Worm (Caenorhabditis elegans) whole organism, L4 larva: ENCODE data around the gene lbp-7.

Experiments
- D1046.2 ChIP-seq: fragments of 200-800 bp; sonication (Bioruptor generic); IDR thresholded peaks from 2 replicates; pipeline ENCODE4 v1.3.6; 2022; ENCODE audit warnings: missing genetic modification characterization, missing compliant biosample characterization
- F26F4.8 ChIP-seq: fragments of 200-800 bp; sonication (Bioruptor generic); conservative IDR thresholded peaks from 2 replicates; pipeline ENCODE4 v1.3.6; 2022; ENCODE audit warnings: missing genetic modification characterization, missing compliant biosample characterization
- F37D6.2 ChIP-seq: sonication (generic microtip); optimal IDR thresholded peaks from 2 replicates; lab custom pipeline; 2016; ENCODE audit warnings: mild to moderate bottlenecking, missing genetic modification characterization, missing compliant biosample characterization
- R02D3.7 ChIP-seq: fragments of 150-350 bp; sonication (generic microtip); optimal IDR thresholded peaks from 3 replicates; lab custom pipeline; 2014; ENCODE audit warnings: missing biosample characterization, missing genetic modification characterization
- T26A8.4 ChIP-seq: fragments of 200-800 bp; sonication (Bioruptor generic); IDR thresholded peaks from 2 replicates; pipeline ENCODE4 v1.3.6; 2022; ENCODE audit warnings: missing genetic modification characterization, missing compliant biosample characterization
- Y48G9A.11 ChIP-seq: fragments of 200-800 bp; sonication (Bioruptor generic); IDR thresholded peaks from 2 replicates; pipeline ENCODE4 v1.3.6; 2022; ENCODE audit warnings: missing genetic modification reagents, missing genetic modification characterization, missing compliant biosample characterization
- Y75B8A.6 ChIP-seq: fragments of 200-800 bp; sonication (Bioruptor generic); IDR thresholded peaks from 2 replicates; pipeline ENCODE4 v1.3.6; 2022; ENCODE audit warnings: missing genetic modification reagents, missing genetic modification characterization, missing compliant biosample characterization
- ZK337.2 ChIP-seq: fragments of 200-800 bp; sonication (Bioruptor generic); IDR thresholded peaks from 2 replicates; pipeline ENCODE4 v1.3.6; 2022; ENCODE audit warnings: missing genetic modification reagents, missing genetic modification characterization, missing compliant biosample characterization
- aha-1 ChIP-seq: fragments of 150-350 bp; peaks from one replicate; lab custom pipeline; 2014; ENCODE audit warnings: missing biosample characterization, missing genetic modification characterization
- arid-1 ChIP-seq: fragments of 200-800 bp; sonication (Bioruptor generic); conservative IDR thresholded peaks from 2 replicates; pipeline ENCODE4 v1.3.6; 2022; ENCODE audit warnings: missing genetic modification reagents, missing genetic modification characterization, missing compliant biosample characterization
- ceh-20 ChIP-seq: fragments of 200-800 bp; sonication (Bioruptor generic); IDR thresholded peaks from 2 replicates; pipeline ENCODE4 v1.3.6; 2022; ENCODE audit warnings: missing genetic modification reagents, missing genetic modification characterization, missing compliant biosample characterization
- ceh-62 ChIP-seq: sonication (generic microtip); optimal IDR thresholded peaks from 2 replicates; lab custom pipeline; 2017; ENCODE audit warnings: missing biosample characterization, missing genetic modification characterization
- ces-1 ChIP-seq: fragments of 150-350 bp; sonication (generic microtip); optimal IDR thresholded peaks from 4 replicates; lab custom pipeline; 2014; ENCODE audit warnings: missing biosample characterization, missing genetic modification reagents, missing genetic modification characterization
- daf-12 ChIP-seq: fragments of 150-350 bp; optimal IDR thresholded peaks from 2 replicates; lab custom pipeline; 2014; ENCODE audit warnings: missing biosample characterization, missing genetic modification reagents, missing genetic modification characterization
- daf-16 ChIP-seq, 3 experiments: sonication (generic microtip); optimal IDR thresholded peaks; 2 replicates each; lab custom pipeline; 2016 to 2017; ENCODE audit warnings: missing genetic modification characterization in 3 of 3, missing genetic modification reagents in 3 of 3, mild to moderate bottlenecking in 2 of 3, missing compliant biosample characterization in 2 of 3, missing biosample characterization in 1 of 3, moderate library complexity in 1 of 3
- daf-19 ChIP-seq: fragments of 200-800 bp; sonication (Bioruptor generic); conservative IDR thresholded peaks from 2 replicates; pipeline ENCODE4 v1.3.6; 2022; ENCODE audit warnings: missing genetic modification characterization, missing compliant biosample characterization
- dmd-6 ChIP-seq: fragments of 200-800 bp; sonication (Bioruptor generic); IDR thresholded peaks from 2 replicates; pipeline ENCODE4 v1.3.6; 2022; ENCODE audit warnings: missing genetic modification reagents, missing genetic modification characterization, missing compliant biosample characterization
- egl-43 ChIP-seq: fragments of 200-800 bp; sonication (Bioruptor generic); IDR thresholded peaks from 2 replicates; pipeline ENCODE4 v1.3.6; 2022; ENCODE audit warnings: missing genetic modification reagents, missing genetic modification characterization, missing compliant biosample characterization
- hlh-11 ChIP-seq: fragments of 200-800 bp; sonication (Bioruptor generic); optimal IDR thresholded peaks from 2 replicates; lab custom pipeline; 2018; ENCODE audit warnings: mild to moderate bottlenecking, missing genetic modification characterization, missing compliant biosample characterization
- hlh-30 ChIP-seq: sonication (generic microtip); optimal IDR thresholded peaks from 2 replicates; lab custom pipeline; 2017; ENCODE audit warnings: antibody characterized with exemption, mild to moderate bottlenecking, missing genetic modification characterization, missing compliant biosample characterization; ENCODE audit not compliant: insufficient read depth
- lin-1 ChIP-seq: fragments of 200-800 bp; sonication (Bioruptor generic); IDR thresholded peaks from 2 replicates; pipeline ENCODE4 v1.3.6; 2022; ENCODE audit warnings: missing genetic modification reagents, missing genetic modification characterization, missing compliant biosample characterization
- lin-15B ChIP-seq: fragments of 150-350 bp; sonication (generic microtip); optimal IDR thresholded peaks from 3 replicates; lab custom pipeline; 2014; ENCODE audit warnings: missing biosample characterization, missing genetic modification characterization
- lin-29 ChIP-seq: fragments of 200-800 bp; sonication (Bioruptor generic); IDR thresholded peaks from 2 replicates; pipeline ENCODE4 v1.3.6; 2022; ENCODE audit warnings: missing genetic modification reagents, missing genetic modification characterization, missing compliant biosample characterization
- lsy-2 ChIP-seq, 2 experiments: fragments of 150-350 bp in 1 of 2; sonication (generic microtip) in 1 of 2; optimal IDR thresholded peaks; 2 replicates each; lab custom pipeline; 2014 to 2017; ENCODE audit warnings: missing biosample characterization in 2 of 2, missing genetic modification characterization in 2 of 2
- mep-1 ChIP-seq: fragments of 150-350 bp; sonication (generic microtip); optimal IDR thresholded peaks from 3 replicates; lab custom pipeline; 2014; ENCODE audit warnings: missing biosample characterization, missing genetic modification characterization
- mes-2 ChIP-seq: sonication (generic microtip); optimal IDR thresholded peaks from 2 replicates; lab custom pipeline; 2016; ENCODE audit warnings: missing genotype, mild to moderate bottlenecking, missing genetic modification characterization, missing compliant biosample characterization; ENCODE audit not compliant: poor library complexity, severe bottlenecking
- mxl-3 ChIP-seq: fragments of 200-800 bp; sonication (Bioruptor generic); optimal IDR thresholded peaks from 2 replicates; lab custom pipeline; 2018; ENCODE audit warnings: mild to moderate bottlenecking, missing genetic modification characterization, missing compliant biosample characterization
- nhr-11 ChIP-seq: fragments of 150-350 bp; optimal IDR thresholded peaks from 2 replicates; lab custom pipeline; 2014; ENCODE audit warnings: missing biosample characterization, missing genetic modification characterization
- nhr-111 ChIP-seq: fragments of 200-800 bp; sonication (Bioruptor generic); optimal IDR thresholded peaks from 2 replicates; lab custom pipeline; 2018; ENCODE audit warnings: mild to moderate bottlenecking, missing genetic modification characterization, missing compliant biosample characterization
- nhr-28 ChIP-seq: fragments of 150-350 bp; optimal IDR thresholded peaks from 2 replicates; lab custom pipeline; 2014; ENCODE audit warnings: missing biosample characterization, missing genetic modification characterization
- nhr-6 ChIP-seq: fragments of 150-350 bp; optimal IDR thresholded peaks from 2 replicates; lab custom pipeline; 2014; ENCODE audit warnings: missing biosample characterization, missing genetic modification characterization
- nhr-77 ChIP-seq: fragments of 150-350 bp; optimal IDR thresholded peaks from 2 replicates; lab custom pipeline; 2014; ENCODE audit warnings: missing biosample characterization, missing genetic modification characterization
- pqm-1 ChIP-seq: sonication (generic microtip); optimal IDR thresholded peaks from 2 replicates; lab custom pipeline; 2017; ENCODE audit warnings: missing biosample characterization, missing genetic modification characterization
- saeg-2 ChIP-seq: fragments of 200-800 bp; sonication (Bioruptor generic); IDR thresholded peaks from 2 replicates; pipeline ENCODE4 v1.3.6; 2022; ENCODE audit warnings: missing genetic modification reagents, missing genetic modification characterization, missing compliant biosample characterization
- skn-1 ChIP-seq: fragments of 150-350 bp; optimal IDR thresholded peaks from 2 replicates; lab custom pipeline; 2014; ENCODE audit warnings: missing biosample characterization, missing genetic modification characterization
- snpc-4 ChIP-seq: fragments of 150-350 bp; optimal IDR thresholded peaks from 2 replicates; lab custom pipeline; 2014; ENCODE audit warnings: missing biosample characterization, missing genetic modification characterization
- spr-1 ChIP-seq: sonication (generic microtip); optimal IDR thresholded peaks from 2 replicates; lab custom pipeline; 2016; ENCODE audit warnings: mild to moderate bottlenecking, missing genetic modification characterization, missing compliant biosample characterization
- unc-130 ChIP-seq: sonication (generic microtip); optimal IDR thresholded peaks from 2 replicates; lab custom pipeline; 2016; ENCODE audit warnings: missing genetic modification reagents, missing genetic modification characterization, missing compliant biosample characterization
- unc-39 ChIP-seq: sonication (generic microtip); optimal IDR thresholded peaks from 2 replicates; lab custom pipeline; 2017; ENCODE audit warnings: missing biosample characterization, missing genetic modification characterization
- unc-62 ChIP-seq, 3 experiments: fragments of 150-350 bp in 1 of 3; sonication (generic microtip); optimal IDR thresholded peaks in 2 of 3; peaks in 1 of 3; 1 replicate in 1 of 3; 2 replicates in 2 of 3; lab custom pipeline; 2014 to 2017; ENCODE audit warnings: missing biosample characterization in 3 of 3, missing genetic modification characterization in 3 of 3, missing genetic modification reagents in 3 of 3, missing genotype in 1 of 3
- vab-7 ChIP-seq: fragments of 200-800 bp; sonication (Bioruptor generic); IDR thresholded peaks from 2 replicates; pipeline ENCODE4 v1.3.6; 2022; ENCODE audit warnings: missing genetic modification reagents, missing genetic modification characterization, missing compliant biosample characterization
- zfp-2 ChIP-seq: sonication (generic microtip); optimal IDR thresholded peaks from 2 replicates; lab custom pipeline; 2016; ENCODE audit warnings: mild to moderate bottlenecking, missing genetic modification characterization, missing compliant biosample characterization
- zfp-3 ChIP-seq: fragments of 200-800 bp; sonication (Bioruptor generic); conservative IDR thresholded peaks from 2 replicates; pipeline ENCODE4 v1.3.6; 2022; ENCODE audit warnings: missing genetic modification reagents, missing genetic modification characterization, missing compliant biosample characterization
- ztf-11 ChIP-seq: fragments of 150-350 bp; optimal IDR thresholded peaks from 2 replicates; lab custom pipeline; 2014; ENCODE audit warnings: missing biosample characterization, missing genetic modification characterization

The lbp-7 gene

DNA sequence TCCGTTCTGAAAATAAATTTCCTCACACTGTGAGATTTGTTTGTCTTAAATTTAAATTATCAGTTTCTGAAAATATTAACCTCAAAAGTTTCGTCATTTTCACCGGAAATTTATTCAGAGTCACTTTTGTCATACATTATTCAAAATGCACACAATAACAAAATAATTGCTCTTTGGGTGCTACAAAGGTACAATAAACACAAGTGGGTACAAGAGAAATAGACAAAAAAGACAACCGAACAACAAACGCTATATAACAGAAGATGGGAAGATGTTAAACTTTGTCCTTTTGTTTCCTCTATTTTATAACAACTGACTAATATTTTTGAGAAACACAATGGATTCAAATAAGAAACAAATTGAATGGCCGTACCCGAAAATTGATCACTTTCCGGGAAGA lies 9.8 kb upstream of the lbp-7 start:
- TF ChIP-seq mep-1 (tag; lab: Kevin White, UChicago) (no peak), nhr-11 (peak; percentile 100), unc-39 (tag; lab: Kevin White, UChicago) (no peak), saeg-2 (GFP tag; lab: Robert Waterston, UW) (no peak), vab-7 (no peak), pqm-1 (tag; lab: Kevin White, UChicago) (no peak), R02D3.7 (tag; lab: Kevin White, UChicago) (no peak), egl-43 (no peak), mxl-3 (GFP tag; lab: Kevin White, UChicago) (no peak), daf-19 (no peak), nhr-28 (tag; lab: Kevin White, UChicago) (peak; percentile 89)

DNA sequence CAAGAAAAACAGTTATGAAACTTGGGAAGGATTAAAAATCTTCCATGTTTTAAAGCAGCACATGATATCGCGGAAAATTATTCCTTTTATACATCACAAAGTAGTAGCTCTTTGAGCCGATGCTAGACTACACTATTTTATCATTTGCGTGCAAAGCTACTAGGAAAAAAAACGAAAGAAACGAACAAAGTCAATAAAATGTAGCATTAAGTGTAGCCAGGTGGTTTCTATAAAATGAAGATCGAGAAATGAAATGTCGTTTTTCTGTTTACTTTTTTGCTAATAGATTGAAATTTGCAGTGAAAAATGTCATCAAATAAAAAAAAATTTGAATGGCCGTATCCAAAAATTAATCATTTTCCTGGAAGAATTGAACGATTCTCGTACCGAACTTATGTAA lies 6.5 kb upstream of the lbp-7 start, which contains the start of gene cpt-5:
Gene cpt-5, plus strand, starts transcription at position 301 of the 400 bp plus-strand sequence.
- TF ChIP-seq lin-15B (tag; lab: Kevin White, UChicago): no peak
- no peak for TF ChIP-seq daf-16 (GFP tag; optimal IDR thresholded peaks at IDR 0.05; lab: Kevin White, UChicago)
- TF ChIP-seq daf-16 (tag; optimal IDR thresholded peaks at IDR 0.05; lab: Kevin White, UChicago): no peak
- no peak for TF ChIP-seq D1046.2

DNA sequence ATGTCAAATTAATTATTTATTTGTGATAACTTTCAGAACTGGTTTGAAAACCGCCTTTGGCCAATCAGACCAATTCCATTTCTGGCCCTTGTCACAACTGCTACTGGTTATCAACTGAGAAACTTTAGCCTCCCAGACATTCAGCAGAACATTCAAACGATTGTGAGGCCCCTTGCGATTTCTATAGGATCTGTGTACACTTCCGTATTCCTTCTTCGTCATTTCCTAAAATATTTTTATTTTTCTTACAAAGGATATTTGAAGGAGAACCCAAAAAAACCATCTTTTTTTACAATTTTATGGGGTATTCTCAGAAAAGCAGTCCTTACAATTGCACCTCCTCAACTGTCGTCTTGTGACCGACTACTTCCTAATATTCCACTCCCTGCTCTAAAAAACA lies 6.0 kb upstream of the lbp-7 start:
- TF ChIP-seq unc-62 (GFP tag; optimal IDR thresholded peaks at IDR 0.05 in 1 of 2; lab: Kevin White, UChicago): peak in 1 of 2 experiments; percentile 94
- no peak for TF ChIP-seq unc-62 (tag; optimal IDR thresholded peaks at IDR 0.05; lab: Kevin White, UChicago)
- no peak for TF ChIP-seq mes-2 (tag; lab: Kevin White, UChicago)
- TF ChIP-seq hlh-11: no peak

ce11 chrV:13876529-13876928 lies 2.8 kb upstream of the lbp-7 start, which contains the start of gene T22G5.1:
Gene T22G5.1, plus strand, starts transcription at chrV:13876829.
- TF ChIP-seq lin-1 (GFP tag; lab: Robert Waterston, UW): no peak
- no peak for TF ChIP-seq F26F4.8 (GFP tag; lab: Robert Waterston, UW)
- TF ChIP-seq snpc-4 (tag; lab: Kevin White, UChicago): no peak
- TF ChIP-seq lsy-2 (tag; optimal IDR thresholded peaks at IDR 0.05; lab: Kevin White, UChicago): no peak
- TF ChIP-seq F37D6.2 (tag; lab: Kevin White, UChicago): no peak
- no peak for TF ChIP-seq lin-29 (GFP tag; lab: Robert Waterston, UW)
- TF ChIP-seq ceh-20: no peak
- no peak for TF ChIP-seq nhr-77 (tag; lab: Kevin White, UChicago)
- TF ChIP-seq D1046.2: no peak
- no peak for TF ChIP-seq ztf-11 (tag; lab: Kevin White, UChicago)
- no peak for TF ChIP-seq hlh-30 (tag; lab: Kevin White, UChicago)
- TF ChIP-seq T26A8.4 (GFP tag; lab: Robert Waterston, UW): no peak
- TF ChIP-seq Y48G9A.11: no peak

- no peak for TF ChIP-seq mep-1 (tag; lab: Kevin White, UChicago)
- TF ChIP-seq spr-1: no peak
- peak; percentile 61 for TF ChIP-seq pqm-1 (tag; lab: Kevin White, UChicago)
- TF ChIP-seq zfp-3 (GFP tag; lab: Robert Waterston, UW): no peak
- TF ChIP-seq D1046.2: no peak
- TF ChIP-seq nhr-6: peak; percentile 70
- TF ChIP-seq arid-1: no peak
- no peak for TF ChIP-seq ceh-62 (tag; lab: Kevin White, UChicago)
- peak; percentile 82 for TF ChIP-seq dmd-6 (GFP tag; lab: Robert Waterston, UW)
- TF ChIP-seq aha-1: no peak
- no peak for TF ChIP-seq nhr-111 (GFP tag; lab: Kevin White, UChicago)
- TF ChIP-seq ces-1 (GFP tag; lab: Kevin White, UChicago): no peak
- TF ChIP-seq lsy-2 (tag; optimal IDR thresholded peaks at IDR 0.05; lab: Kevin White, UChicago): no peak
- TF ChIP-seq ZK337.2 (GFP tag; lab: Robert Waterston, UW): no peak
- no peak for TF ChIP-seq daf-16 (GFP tag; optimal IDR thresholded peaks at IDR 0.05; lab: Kevin White, UChicago)
- peak; percentile 91 for TF ChIP-seq daf-16 (tag; optimal IDR thresholded peaks at IDR 0.05; lab: Kevin White, UChicago)
- TF ChIP-seq unc-130: no peak
- TF ChIP-seq zfp-2 (tag; lab: Kevin White, UChicago): no peak
- TF ChIP-seq mes-2 (tag; lab: Kevin White, UChicago): peak; percentile 24
- no peak for TF ChIP-seq daf-12 (tag; lab: Kevin White, UChicago)
- no peak for TF ChIP-seq skn-1 (tag; lab: Kevin White, UChicago)
- no peak for TF ChIP-seq Y75B8A.6 (GFP tag; lab: Robert Waterston, UW)
Observed at ce11 chrV:13878226-13878625, 1.1 kb upstream of the lbp-7 start.
